Worm (Caenorhabditis elegans) whole organism, L2 larva: Measurements from ENCODE around the gene C06A1.3.

Experiments
- C34F6.9 ChIP-seq: fragments of 150-350 bp; optimal IDR thresholded peaks from 2 replicates; lab custom pipeline; 2014; ENCODE audit warnings: missing biosample characterization, missing genetic modification characterization
- F13H6.1 ChIP-seq: sonication (generic microtip); optimal IDR thresholded peaks from 2 replicates; lab custom pipeline; 2016; ENCODE audit warnings: missing genetic modification characterization, missing compliant biosample characterization
- R02D3.7 ChIP-seq: fragments of 150-350 bp; optimal IDR thresholded peaks from 2 replicates; lab custom pipeline; 2014; ENCODE audit warnings: missing biosample characterization, missing genetic modification characterization
- Y55F3AM.14 ChIP-seq: fragments of 200-800 bp; sonication (Bioruptor generic); optimal IDR thresholded peaks from 2 replicates; lab custom pipeline; 2018; ENCODE audit warnings: mild to moderate bottlenecking, missing genetic modification characterization, missing compliant biosample characterization
- ZK546.5 ChIP-seq: sonication (generic microtip); optimal IDR thresholded peaks from 2 replicates; lab custom pipeline; 2017; ENCODE audit warnings: missing biosample characterization, missing genetic modification characterization
- alr-1 ChIP-seq: fragments of 150-350 bp; optimal IDR thresholded peaks from 2 replicates; lab custom pipeline; 2014; ENCODE audit warnings: missing biosample characterization, missing genetic modification characterization
- aly-2 ChIP-seq: fragments of 150-350 bp; optimal IDR thresholded peaks from 2 replicates; lab custom pipeline; 2014; ENCODE audit warnings: missing biosample characterization, missing genetic modification characterization
- ama-1 ChIP-seq: fragments of 150-350 bp; optimal IDR thresholded peaks from 2 replicates; lab custom pipeline; 2018; ENCODE audit warnings: inconsistent platforms
- blmp-1 ChIP-seq: sonication (generic microtip); optimal IDR thresholded peaks from 2 replicates; lab custom pipeline; 2017; ENCODE audit warnings: missing genetic modification characterization, mild to moderate bottlenecking, missing compliant biosample characterization, antibody characterized with exemption, moderate library complexity; ENCODE audit not compliant: insufficient read depth
- ceh-16 ChIP-seq: fragments of 150-350 bp; optimal IDR thresholded peaks from 2 replicates; lab custom pipeline; 2014; ENCODE audit warnings: missing biosample characterization, missing genetic modification characterization
- ceh-82 ChIP-seq: fragments of 150-350 bp; optimal IDR thresholded peaks from 2 replicates; lab custom pipeline; 2014; ENCODE audit warnings: missing biosample characterization, missing genetic modification characterization
- crh-2 ChIP-seq: sonication (generic microtip); optimal IDR thresholded peaks from 2 replicates; lab custom pipeline; 2017; ENCODE audit warnings: missing biosample characterization, missing genetic modification characterization
- dmd-4 ChIP-seq: sonication (generic microtip); optimal IDR thresholded peaks from 2 replicates; lab custom pipeline; 2017; ENCODE audit warnings: missing biosample characterization, missing genetic modification characterization
- egl-27 ChIP-seq: sonication (generic microtip); optimal IDR thresholded peaks from 3 replicates; lab custom pipeline; 2017; ENCODE audit warnings: missing biosample characterization, missing genetic modification reagents, missing genetic modification characterization
- elt-1 ChIP-seq: fragments of 150-350 bp; optimal IDR thresholded peaks from 2 replicates; lab custom pipeline; 2014; ENCODE audit warnings: missing biosample characterization, missing genetic modification characterization
- elt-3 ChIP-seq: sonication (generic microtip); optimal IDR thresholded peaks from 2 replicates; lab custom pipeline; 2017; ENCODE audit warnings: missing biosample characterization, missing genetic modification characterization
- fos-1 ChIP-seq: fragments of 150-350 bp; optimal IDR thresholded peaks from 2 replicates; lab custom pipeline; 2014; ENCODE audit warnings: missing biosample characterization, missing genetic modification characterization
- gmeb-1 ChIP-seq: fragments of 150-350 bp; optimal IDR thresholded peaks from 2 replicates; lab custom pipeline; 2014; ENCODE audit warnings: missing biosample characterization, missing genetic modification characterization
- lin-11 ChIP-seq: fragments of 150-350 bp; sonication (generic microtip); optimal IDR thresholded peaks from 2 replicates; lab custom pipeline; 2014; ENCODE audit warnings: missing biosample characterization, missing genetic modification characterization, inconsistent platforms, mixed read lengths
- lin-13 ChIP-seq: fragments of 150-350 bp; optimal IDR thresholded peaks from 2 replicates; lab custom pipeline; 2014; ENCODE audit warnings: missing biosample characterization, missing genetic modification reagents, missing genetic modification characterization
- lin-39 ChIP-seq: fragments of 150-350 bp; optimal IDR thresholded peaks from 2 replicates; lab custom pipeline; 2014; ENCODE audit warnings: missing biosample characterization, missing genetic modification reagents, missing genetic modification characterization
- lsy-2 ChIP-seq, 2 experiments: fragments of 150-350 bp in 1 of 2; sonication (generic microtip) in 1 of 2; optimal IDR thresholded peaks; 2 replicates each; lab custom pipeline; 2014 to 2017; ENCODE audit warnings: missing biosample characterization in 2 of 2, missing genetic modification characterization in 2 of 2
- mab-5 ChIP-seq: fragments of 150-350 bp; optimal IDR thresholded peaks from 2 replicates; lab custom pipeline; 2014; ENCODE audit warnings: missing biosample characterization, missing genetic modification characterization
- mbf-1 ChIP-seq: sonication (generic microtip); optimal IDR thresholded peaks from 2 replicates; lab custom pipeline; 2017; ENCODE audit warnings: missing biosample characterization, missing genetic modification characterization
- mdl-1 ChIP-seq, 2 experiments: fragments of 150-350 bp in 1 of 2; sonication (generic microtip) in 1 of 2; optimal IDR thresholded peaks; 2 replicates each; lab custom pipeline; 2017; ENCODE audit warnings: missing biosample characterization in 2 of 2, missing genetic modification characterization in 2 of 2
- nhr-10 ChIP-seq: sonication (generic microtip); optimal IDR thresholded peaks from 2 replicates; lab custom pipeline; 2017; ENCODE audit warnings: missing biosample characterization, missing genetic modification characterization
- nhr-11 ChIP-seq: fragments of 150-350 bp; optimal IDR thresholded peaks from 2 replicates; lab custom pipeline; 2014; ENCODE audit warnings: missing biosample characterization, missing genetic modification characterization
- nhr-12 ChIP-seq: fragments of 150-350 bp; optimal IDR thresholded peaks from 2 replicates; lab custom pipeline; 2014; ENCODE audit warnings: missing biosample characterization, missing genetic modification characterization
- nhr-129 ChIP-seq: fragments of 150-350 bp; optimal IDR thresholded peaks from 2 replicates; lab custom pipeline; 2014; ENCODE audit warnings: missing biosample characterization, missing genetic modification characterization
- nhr-21 ChIP-seq: fragments of 150-350 bp; optimal IDR thresholded peaks from 2 replicates; lab custom pipeline; 2014; ENCODE audit warnings: missing biosample characterization, missing genetic modification characterization
- nhr-23 ChIP-seq: fragments of 150-350 bp; optimal IDR thresholded peaks from 2 replicates; lab custom pipeline; 2014; ENCODE audit warnings: missing biosample characterization, missing genetic modification reagents, missing genetic modification characterization
- nhr-237 ChIP-seq: fragments of 150-350 bp; optimal IDR thresholded peaks from 2 replicates; lab custom pipeline; 2014; ENCODE audit warnings: missing biosample characterization, missing genetic modification characterization
- nhr-25 ChIP-seq: fragments of 150-350 bp; sonication (generic microtip); optimal IDR thresholded peaks from 3 replicates; lab custom pipeline; 2014; ENCODE audit warnings: missing biosample characterization, missing genetic modification characterization
- nhr-6 ChIP-seq: fragments of 150-350 bp; optimal IDR thresholded peaks from 2 replicates; lab custom pipeline; 2014; ENCODE audit warnings: missing biosample characterization, missing genetic modification characterization
- nhr-77 ChIP-seq: fragments of 150-350 bp; optimal IDR thresholded peaks from 2 replicates; lab custom pipeline; 2014; ENCODE audit warnings: missing biosample characterization, missing genetic modification characterization
- peb-1 ChIP-seq: fragments of 150-350 bp; optimal IDR thresholded peaks from 2 replicates; lab custom pipeline; 2014; ENCODE audit warnings: missing biosample characterization, missing genetic modification characterization
- sem-4 ChIP-seq: fragments of 150-350 bp; optimal IDR thresholded peaks from 2 replicates; lab custom pipeline; 2014; ENCODE audit warnings: missing biosample characterization, missing genetic modification reagents, missing genetic modification characterization
- skn-1 ChIP-seq: sonication (generic microtip); optimal IDR thresholded peaks from 2 replicates; lab custom pipeline; 2017; ENCODE audit warnings: missing biosample characterization, missing genetic modification characterization
- sma-3 ChIP-seq: sonication (generic microtip); optimal IDR thresholded peaks from 2 replicates; lab custom pipeline; 2016; ENCODE audit warnings: missing genetic modification reagents, missing genetic modification characterization, missing compliant biosample characterization
- sma-9 ChIP-seq, 2 experiments: fragments of 150-350 bp in 1 of 2; sonication (generic microtip) in 1 of 2; optimal IDR thresholded peaks; 2 replicates each; lab custom pipeline; 2014 to 2016; ENCODE audit warnings: missing genetic modification characterization in 2 of 2, mild to moderate bottlenecking in 1 of 2, missing biosample characterization in 1 of 2, missing compliant biosample characterization in 1 of 2, missing genetic modification reagents in 1 of 2, moderate library complexity in 1 of 2
- snpc-4 ChIP-seq: fragments of 150-350 bp; optimal IDR thresholded peaks from 2 replicates; lab custom pipeline; 2014; ENCODE audit warnings: missing biosample characterization, missing genetic modification characterization
- unc-39 ChIP-seq: fragments of 150-350 bp; optimal IDR thresholded peaks from 2 replicates; lab custom pipeline; 2014; ENCODE audit warnings: missing biosample characterization, missing genetic modification characterization
- unc-55 ChIP-seq: fragments of 150-350 bp; sonication (generic microtip); optimal IDR thresholded peaks from 3 replicates; lab custom pipeline; 2014; ENCODE audit warnings: missing biosample characterization, missing genetic modification reagents, missing genetic modification characterization
- unc-62 ChIP-seq: fragments of 150-350 bp; optimal IDR thresholded peaks from 2 replicates; lab custom pipeline; 2014; ENCODE audit warnings: missing biosample characterization, missing genetic modification reagents, missing genetic modification characterization
- zag-1 ChIP-seq: fragments of 150-350 bp; optimal IDR thresholded peaks from 2 replicates; lab custom pipeline; 2014; ENCODE audit warnings: missing biosample characterization, missing genetic modification characterization
- ztf-1 ChIP-seq: fragments of 200-800 bp; sonication (Bioruptor generic); conservative IDR thresholded peaks from 2 replicates; pipeline ENCODE4 v1.3.6; 2022; ENCODE audit warnings: missing genetic modification characterization, missing compliant biosample characterization
- ztf-11 ChIP-seq: sonication (generic microtip); optimal IDR thresholded peaks from 2 replicates; lab custom pipeline; 2017; ENCODE audit warnings: missing biosample characterization, missing genetic modification characterization
- ztf-4 ChIP-seq: fragments of 150-350 bp; optimal IDR thresholded peaks from 2 replicates; lab custom pipeline; 2014; ENCODE audit warnings: missing biosample characterization, missing genetic modification characterization

Gene C06A1.3

ce11 chrII:10556550-10557205 is 15.4 kb upstream of the C06A1.3 start:
- TF ChIP-seq alr-1 (tag; lab: Kevin White, UChicago), result no peak
- TF ChIP-seq nhr-129 (tag; lab: Kevin White, UChicago), result peak; percentile 23
- peak; percentile 45 for TF ChIP-seq sma-9 (GFP tag; optimal IDR thresholded peaks at IDR 0.05; lab: Kevin White, UChicago)
- no peak for TF ChIP-seq sma-9 (tag; optimal IDR thresholded peaks at IDR 0.05; lab: Kevin White, UChicago)
- peak; percentile 39 for TF ChIP-seq fos-1 (tag; lab: Kevin White, UChicago)

ce11 chrII:10557206-10557574 is 14.9 kb upstream of the C06A1.3 start:
- TF ChIP-seq aly-2 (tag; lab: Kevin White, UChicago) (no peak), sma-9 (GFP tag; optimal IDR thresholded peaks at IDR 0.05; lab: Kevin White, UChicago) (peak; percentile 77), sma-9 (tag; optimal IDR thresholded peaks at IDR 0.05; lab: Kevin White, UChicago) (no peak), ztf-4 (peak; percentile 93), lsy-2 (tag; optimal IDR thresholded peaks at IDR 0.05; lab: Kevin White, UChicago) (peak in 1 of 2 experiments; percentile 62), nhr-23 (tag; lab: Kevin White, UChicago) (no peak), unc-39 (tag; lab: Kevin White, UChicago) (no peak), mab-5 (tag; lab: Kevin White, UChicago) (no peak), egl-27 (tag; lab: Kevin White, UChicago) (no peak), zag-1 (no peak), fos-1 (tag; lab: Kevin White, UChicago) (peak; percentile 5), snpc-4 (tag; lab: Kevin White, UChicago) (peak; percentile 13), sma-3 (GFP tag; lab: Kevin White, UChicago) (peak; percentile 41), nhr-237 (tag; lab: Kevin White, UChicago) (no peak), unc-55 (GFP tag; lab: Kevin White, UChicago) (no peak), ztf-11 (tag; lab: Kevin White, UChicago) (no peak), nhr-77 (tag; lab: Kevin White, UChicago) (no peak), ceh-82 (tag; lab: Kevin White, UChicago) (no peak), blmp-1 (tag; lab: Kevin White, UChicago) (peak; percentile 75), dmd-4 (tag; lab: Kevin White, UChicago) (no peak), nhr-129 (tag; lab: Kevin White, UChicago) (peak; percentile 85), nhr-25 (tag; lab: Kevin White, UChicago) (peak; percentile 90), ztf-1 (GFP tag; lab: Robert Waterston, UW) (no peak), gmeb-1 (tag; lab: Kevin White, UChicago) (peak; percentile 37), alr-1 (tag; lab: Kevin White, UChicago) (no peak), Y55F3AM.14 (GFP tag; lab: Kevin White, UChicago) (no peak), skn-1 (no peak), nhr-12 (tag; lab: Kevin White, UChicago) (no peak), elt-3 (tag; lab: Kevin White, UChicago) (no peak), lin-11 (tag; lab: Kevin White, UChicago) (no peak), elt-1 (tag; lab: Kevin White, UChicago) (no peak), crh-2 (peak; percentile 79), nhr-11 (tag; lab: Kevin White, UChicago) (peak; percentile 41), sem-4 (tag; lab: Kevin White, UChicago) (no peak), nhr-6 (tag; lab: Kevin White, UChicago) (peak; percentile 71), ZK546.5 (tag; lab: Kevin White, UChicago) (no peak), lin-39 (tag; lab: Kevin White, UChicago) (no peak), R02D3.7 (no peak), C34F6.9 (tag; lab: Kevin White, UChicago) (peak; percentile 80), lin-13 (GFP tag; lab: Kevin White, UChicago) (peak; percentile 32), F13H6.1 (tag; lab: Kevin White, UChicago) (peak; percentile 36), ceh-16 (tag; lab: Kevin White, UChicago) (no peak), nhr-21 (peak; percentile 79), peb-1 (tag; lab: Kevin White, UChicago) (no peak), mdl-1 (tag; optimal IDR thresholded peaks at IDR 0.05; lab: Kevin White, UChicago) (peak in 1 of 2 experiments; percentile 50), unc-62 (GFP tag; lab: Kevin White, UChicago) (no peak), mbf-1 (no peak), nhr-10 (tag; lab: Kevin White, UChicago) (no peak), ama-1 (lab: Kevin White, UChicago) (peak; percentile 15)
- TF ChIP-seq, all 48 proteins: peak for 19
